Fruit fly (Drosophila melanogaster) whole organism, prepupa: ENCODE measurements around the gene CG12766.

Experiments used
- Blimp-1 ChIP-seq: fragments of 200-800 bp; sonication (Bioruptor generic); optimal IDR thresholded peaks from 3 replicates; lab custom pipeline; 2017; ENCODE audit warnings: missing biosample characterization, missing genetic modification characterization, mild to moderate bottlenecking, moderate library complexity, missing genetic modification reagents
- CG11902 ChIP-seq: fragments of 200-800 bp; sonication (Bioruptor generic); optimal IDR thresholded peaks from 3 replicates; lab custom pipeline; 2016; ENCODE audit warnings: missing biosample characterization, missing genetic modification characterization
- CG15336 ChIP-seq: fragments of 200-800 bp; sonication (Bioruptor generic); IDR thresholded peaks from 2 replicates; pipeline ENCODE4 v1.3.6; 2022; ENCODE audit warnings: missing biosample characterization, missing genetic modification characterization
- CG6163 ChIP-seq: fragments of 200-800 bp; sonication (Bioruptor generic); IDR thresholded peaks from 3 replicates; pipeline ENCODE4 v1.3.6; 2022; ENCODE audit warnings: missing biosample characterization, missing genetic modification characterization
- CG6854 ChIP-seq: fragments of 200-800 bp; sonication (Bioruptor generic); optimal IDR thresholded peaks from 2 replicates; lab custom pipeline; 2017; ENCODE audit warnings: missing biosample characterization, mild to moderate bottlenecking, missing genetic modification characterization
- CG9139 ChIP-seq: fragments of 200-800 bp; sonication (Bioruptor generic); optimal IDR thresholded peaks from 3 replicates; lab custom pipeline; 2017; ENCODE audit warnings: missing biosample characterization, mild to moderate bottlenecking, missing genetic modification characterization
- Eip75B ChIP-seq: fragments of 200-800 bp; sonication (Bioruptor generic); optimal IDR thresholded peaks from 3 replicates; lab custom pipeline; 2016; ENCODE audit warnings: missing biosample characterization, missing genetic modification characterization
- Ets96B ChIP-seq: fragments of 200-800 bp; optimal IDR thresholded peaks from 2 replicates; lab custom pipeline; 2019; ENCODE audit warnings: missing biosample characterization, mild to moderate bottlenecking, missing genetic modification characterization, moderate library complexity
- Lpt ChIP-seq: fragments of 200-800 bp; sonication (Bioruptor generic); optimal IDR thresholded peaks from 3 replicates; lab custom pipeline; 2016; ENCODE audit warnings: missing biosample characterization, missing genetic modification characterization
- Sox102F ChIP-seq: fragments of 200-800 bp; sonication (Bioruptor generic); optimal IDR thresholded peaks from 2 replicates; lab custom pipeline; 2016; ENCODE audit warnings: missing biosample characterization, mild to moderate bottlenecking, missing genetic modification characterization
- achi ChIP-seq: fragments of 200-800 bp; sonication (Bioruptor generic); optimal IDR thresholded peaks from 3 replicates; lab custom pipeline; 2016; ENCODE audit warnings: missing biosample characterization, missing genetic modification characterization
- acj6 ChIP-seq: fragments of 200-800 bp; sonication (Bioruptor generic); optimal IDR thresholded peaks from 3 replicates; lab custom pipeline; 2016; ENCODE audit warnings: missing biosample characterization, missing genetic modification characterization
- dac ChIP-seq: fragments of 200-800 bp; sonication (Bioruptor generic); optimal IDR thresholded peaks from 2 replicates; lab custom pipeline; 2017; ENCODE audit warnings: missing biosample characterization, mild to moderate bottlenecking, missing genetic modification characterization
- net ChIP-seq: fragments of 200-800 bp; sonication (Bioruptor generic); optimal IDR thresholded peaks from 3 replicates; lab custom pipeline; 2016; ENCODE audit warnings: missing biosample characterization, missing genetic modification characterization
- salr ChIP-seq, 2 experiments: fragments of 200-800 bp; sonication (Bioruptor generic); optimal IDR thresholded peaks; 3 replicates each; lab custom pipeline; 2016 to 2018; ENCODE audit warnings: missing biosample characterization in 2 of 2, missing genetic modification characterization in 2 of 2, mild to moderate bottlenecking in 1 of 2
- spab ChIP-seq: fragments of 200-800 bp; sonication (Bioruptor generic); optimal IDR thresholded peaks from 2 replicates; lab custom pipeline; 2017; ENCODE audit warnings: missing biosample characterization, mild to moderate bottlenecking, missing genetic modification characterization, missing genetic modification reagents
- ss ChIP-seq, 2 experiments: fragments of 200-800 bp; sonication (Bioruptor generic); optimal IDR thresholded peaks; 2 replicates in 1 of 2; 3 replicates in 1 of 2; lab custom pipeline; 2017 to 2018; ENCODE audit warnings: mild to moderate bottlenecking in 2 of 2, missing biosample characterization in 2 of 2, missing genetic modification characterization in 2 of 2, moderate library complexity in 1 of 2

The CG12766 gene

DNA sequence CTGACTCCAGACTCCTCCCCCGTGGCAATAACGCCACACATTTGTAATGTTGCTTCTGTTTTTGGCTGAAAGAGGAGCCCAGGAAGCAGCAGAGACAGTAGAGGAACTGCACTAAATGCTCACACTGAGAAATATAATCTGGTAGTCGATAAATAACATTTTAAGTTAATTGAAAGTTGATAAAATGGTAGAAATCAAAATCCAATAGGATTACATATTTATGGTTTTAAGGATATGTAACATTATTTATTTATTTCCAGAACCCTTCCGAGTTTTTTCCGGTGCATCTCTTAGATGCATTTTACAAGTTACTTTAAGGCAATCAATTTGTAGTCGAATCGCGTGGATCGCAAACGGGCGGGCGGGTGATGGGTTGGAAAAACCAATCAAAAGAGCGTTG is 49.1 kb downstream of the CG12766 start (continued):
- peak; percentile 21 for TF ChIP-seq Lpt
- peak; percentile 12 for TF ChIP-seq Eip75B (GFP tag; lab: Kevin White, UChicago)
- no peak; the same call in 1 of the 2 replicates for TF ChIP-seq CG15336 (GFP tag; lab: Robert Waterston, UW)
- no peak for TF ChIP-seq Blimp-1
- TF ChIP-seq CG9139 (GFP tag; lab: Kevin White, UChicago), result no peak
- no peak for TF ChIP-seq CG6854 (GFP tag; lab: Kevin White, UChicago)
- peak; percentile 62; the same call in 2 of the 3 replicates for TF ChIP-seq CG6163 (GFP tag; lab: Robert Waterston, UW)
- TF ChIP-seq net, result no peak
- peak in 1 of 2 experiments; percentile 20 for TF ChIP-seq salr (GFP tag; optimal IDR thresholded peaks at IDR 0.05; lab: Kevin White, UChicago)
- peak; percentile 29 for TF ChIP-seq spab (GFP tag; lab: Kevin White, UChicago)
- TF ChIP-seq CG11902, result no peak
- peak; percentile 41 for TF ChIP-seq Ets96B (tag; lab: Kevin White, UChicago)
- peak; percentile 21 for TF ChIP-seq achi
- TF ChIP-seq dac (GFP tag; lab: Kevin White, UChicago), result no peak
- TF ChIP-seq ss (GFP tag; optimal IDR thresholded peaks at IDR 0.05; lab: Kevin White, UChicago), result no peak
- no peak for TF ChIP-seq Sox102F
- peak; percentile 24 for TF ChIP-seq acj6 (GFP tag; lab: Kevin White, UChicago)
